Fruit fly (Drosophila melanogaster): ENCODE results near the gene CG7889.

DNA sequence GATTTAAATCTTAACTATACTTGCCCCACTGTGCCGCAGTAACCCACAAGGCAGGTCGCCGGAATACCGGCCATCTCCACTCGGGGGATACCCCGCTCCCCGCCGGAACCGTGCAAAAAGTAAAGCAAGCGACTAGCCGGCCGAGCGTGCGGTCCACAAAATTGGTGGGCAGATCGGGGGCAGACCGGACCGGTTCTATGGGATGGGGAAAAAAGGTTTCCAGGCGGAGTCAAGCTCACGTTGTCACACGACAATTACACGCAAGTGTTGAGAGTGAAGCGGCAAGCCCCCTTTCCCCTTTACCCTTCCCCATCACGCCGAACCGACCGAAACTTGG, 18.2 kb upstream of the CG7889 start:
- TF ChIP-seq pan (optimal IDR thresholded peaks at IDR 0.05) (no peak), psq (optimal IDR thresholded peaks at IDR 0.05) (no peak), usp (GFP tag; optimal IDR thresholded peaks at IDR 0.05) (no peak), CG8478 (optimal IDR thresholded peaks at IDR 0.05) (no peak), Dll (optimal IDR thresholded peaks at IDR 0.05) (no peak), EcR (GFP tag; optimal IDR thresholded peaks at IDR 0.05) (no peak)

All from whole organism.